Worm (Caenorhabditis elegans): Measurements from ENCODE around the gene F01D5.2.

ce11 chrII:14006210-14006609 lies 7.3 kb upstream of the F01D5.2 start, which contains the start of gene F01D5.6:
- TF ChIP-seq flt-1 (GFP tag; IDR thresholded peaks at IDR 0.05), result no peak
- TF ChIP-seq cog-1 (tag; optimal IDR thresholded peaks at IDR 0.05), result no peak
- no peak for TF ChIP-seq ref-1 (GFP tag; conservative IDR thresholded peaks at IDR 0.05)
- no peak for TF ChIP-seq ztf-29 (GFP tag; IDR thresholded peaks at IDR 0.05)
- TF ChIP-seq ztf-23 (GFP tag; IDR thresholded peaks at IDR 0.05), result no peak
- no peak for TF ChIP-seq T22C8.4 (GFP tag; IDR thresholded peaks at IDR 0.05)
- no peak for TF ChIP-seq klf-2 (GFP tag; conservative IDR thresholded peaks at IDR 0.05)

All from whole organism, midembryonic.